Worm (Caenorhabditis elegans): ENCODE data around the gene F41C6.6.

Gene F41C6.6

ce11 chrX:6853318-6853717 is 28.4 kb downstream of the F41C6.6 start, which contains the start of gene rig-3:
Gene rig-3, plus strand, starts transcription at chrX:6853618.
- no peak for TF ChIP-seq tbx-2 (tag; optimal IDR thresholded peaks at IDR 0.05)
- no peak for TF ChIP-seq nhr-28 (tag; optimal IDR thresholded peaks at IDR 0.05)
- TF ChIP-seq sea-2 (GFP tag; optimal IDR thresholded peaks at IDR 0.05), result no peak
- no peak for TF ChIP-seq snpc-4 (tag; optimal IDR thresholded peaks at IDR 0.05)
- TF ChIP-seq nhr-77 (tag; optimal IDR thresholded peaks at IDR 0.05), result no peak
- TF ChIP-seq eor-1 (tag; optimal IDR thresholded peaks at IDR 0.05), result no peak

ce11 chrX:6850412-6850811 is 31.3 kb downstream of the F41C6.6 start:
- TF ChIP-seq snpc-4 (tag; optimal IDR thresholded peaks at IDR 0.05) (no peak), nfya-1 (tag; optimal IDR thresholded peaks at IDR 0.05; ENCODE audit: insufficient read depth) (no peak), lsy-12 (tag; optimal IDR thresholded peaks at IDR 0.05) (no peak), daf-12 (tag; optimal IDR thresholded peaks at IDR 0.05) (no peak), ama-1 (optimal IDR thresholded peaks at IDR 0.05) (no peak), R02D3.7 (tag; optimal IDR thresholded peaks at IDR 0.05) (no peak)

ce11 chrX:6848596-6848995 is 33.1 kb downstream of the F41C6.6 start:
- TF ChIP-seq nhr-28 (tag; optimal IDR thresholded peaks at IDR 0.05) (no peak), mml-1 (tag; optimal IDR thresholded peaks at IDR 0.05) (no peak), egl-27 (tag; optimal IDR thresholded peaks at IDR 0.05) (no peak), ama-1 (optimal IDR thresholded peaks at IDR 0.05) (no peak), nfya-1 (tag; optimal IDR thresholded peaks at IDR 0.05; ENCODE audit: insufficient read depth) (no peak), zag-1 (tag; optimal IDR thresholded peaks at IDR 0.05) (no peak), snpc-4 (tag; optimal IDR thresholded peaks at IDR 0.05) (no peak), lin-39 (tag; optimal IDR thresholded peaks at IDR 0.05) (no peak), ceh-9 (tag; optimal IDR thresholded peaks at IDR 0.05) (no peak), ztf-11 (tag; optimal IDR thresholded peaks at IDR 0.05) (no peak), ceh-16 (tag; optimal IDR thresholded peaks at IDR 0.05) (no peak), skn-1 (tag; optimal IDR thresholded peaks at IDR 0.05) (no peak), nhr-77 (tag; optimal IDR thresholded peaks at IDR 0.05) (no peak), nhr-76 (tag; optimal IDR thresholded peaks at IDR 0.05) (no peak), ceh-82 (tag; optimal IDR thresholded peaks at IDR 0.05) (no peak), nhr-43 (tag; optimal IDR thresholded peaks at IDR 0.05; ENCODE audit: poor library complexity, severe bottlenecking) (no peak), elt-3 (tag; optimal IDR thresholded peaks at IDR 0.05) (no peak)

- TF ChIP-seq egl-5 (tag; optimal IDR thresholded peaks at IDR 0.05) (no peak), ama-1 (optimal IDR thresholded peaks at IDR 0.05) (no peak), nhr-67 (tag; optimal IDR thresholded peaks at IDR 0.05) (no peak), sea-2 (GFP tag; optimal IDR thresholded peaks at IDR 0.05) (no peak), jun-1 (tag; optimal IDR thresholded peaks at IDR 0.05) (no peak), daf-12 (tag; optimal IDR thresholded peaks at IDR 0.05) (no peak), fos-1 (tag; optimal IDR thresholded peaks at IDR 0.05) (no peak), nhr-23 (tag; optimal IDR thresholded peaks at IDR 0.05) (no peak), unc-39 (tag; optimal IDR thresholded peaks at IDR 0.05) (no peak), pha-4 (tag; optimal IDR thresholded peaks at IDR 0.05) (no peak), nhr-12 (tag; optimal IDR thresholded peaks at IDR 0.05) (no peak)
Observed at ce11 chrX:6845934-6846333, 35.8 kb downstream of the F41C6.6 start, which contains the start of gene C53B7.2. Gene C53B7.2, plus strand, starts transcription at chrX:6846234.

ce11 chrX:6844394-6845072 is 37.2 kb downstream of the F41C6.6 start, which contains the start of gene C53B7.3:
Gene C53B7.3, plus strand, starts transcription at chrX:6844755.
- TF ChIP-seq daf-12 (tag; optimal IDR thresholded peaks at IDR 0.05), result no peak
- no peak for TF ChIP-seq fkh-2 (tag; optimal IDR thresholded peaks at IDR 0.05)
- no peak for TF ChIP-seq ztf-4 (tag; optimal IDR thresholded peaks at IDR 0.05)
- TF ChIP-seq zag-1 (tag; optimal IDR thresholded peaks at IDR 0.05), result no peak
- TF ChIP-seq nhr-12 (tag; optimal IDR thresholded peaks at IDR 0.05), result no peak
- TF ChIP-seq pha-4 (tag; optimal IDR thresholded peaks at IDR 0.05), result peak; percentile 95
- TF ChIP-seq nhr-23 (tag; optimal IDR thresholded peaks at IDR 0.05), result no peak
- no peak for TF ChIP-seq lin-15B (tag; optimal IDR thresholded peaks at IDR 0.05)
